Worm (Caenorhabditis elegans) whole organism, mixed stage, embryonic: ENCODE results near the gene K12H6.2.

Experiments
- ceh-39 ChIP-seq: fragments of 150-350 bp; optimal IDR thresholded peaks from 2 replicates; lab custom pipeline; 2014; ENCODE audit warnings: missing biosample characterization, missing genetic modification characterization
- elt-1 ChIP-seq: sonication (generic microtip); optimal IDR thresholded peaks from 2 replicates; lab custom pipeline; 2017; ENCODE audit warnings: missing genetic modification characterization, mild to moderate bottlenecking, missing compliant biosample characterization, antibody characterized with exemption, moderate library complexity, borderline replicate concordance; ENCODE audit not compliant: insufficient read depth
- elt-3 ChIP-seq: fragments of 150-350 bp; optimal IDR thresholded peaks from 2 replicates; lab custom pipeline; 2014; ENCODE audit warnings: missing biosample characterization, missing genetic modification characterization
- ham-2 ChIP-seq: fragments of 200-800 bp; sonication (Bioruptor generic); optimal IDR thresholded peaks from 2 replicates; lab custom pipeline; 2018; ENCODE audit warnings: mild to moderate bottlenecking, missing genetic modification characterization, missing compliant biosample characterization
- lin-13 ChIP-seq: fragments of 150-350 bp; optimal IDR thresholded peaks from 2 replicates; lab custom pipeline; 2014; ENCODE audit warnings: missing biosample characterization, missing genetic modification characterization
- nhr-237 ChIP-seq: fragments of 150-350 bp; optimal IDR thresholded peaks from 2 replicates; lab custom pipeline; 2014; ENCODE audit warnings: missing biosample characterization, missing genetic modification characterization
- sem-2 ChIP-seq: fragments of 200-800 bp; sonication (Bioruptor generic); optimal IDR thresholded peaks from 2 replicates; lab custom pipeline; 2018; ENCODE audit warnings: mild to moderate bottlenecking, missing genetic modification characterization, missing compliant biosample characterization
- snpc-4 ChIP-seq: fragments of 150-350 bp; optimal IDR thresholded peaks from 2 replicates; lab custom pipeline; 2014; ENCODE audit warnings: missing biosample characterization, missing genetic modification characterization
- sptf-1 ChIP-seq: sonication (generic microtip); optimal IDR thresholded peaks from 2 replicates; lab custom pipeline; 2017; ENCODE audit warnings: mild to moderate bottlenecking, missing genetic modification characterization, moderate library complexity, missing compliant biosample characterization
- unc-62 ChIP-seq: fragments of 150-350 bp; optimal IDR thresholded peaks from 2 replicates; lab custom pipeline; 2014; ENCODE audit warnings: missing biosample characterization, missing genetic modification reagents, missing genetic modification characterization
- zip-8 ChIP-seq: fragments of 150-350 bp; optimal IDR thresholded peaks from 2 replicates; lab custom pipeline; 2014; ENCODE audit warnings: missing biosample characterization, missing genetic modification characterization

DNA sequence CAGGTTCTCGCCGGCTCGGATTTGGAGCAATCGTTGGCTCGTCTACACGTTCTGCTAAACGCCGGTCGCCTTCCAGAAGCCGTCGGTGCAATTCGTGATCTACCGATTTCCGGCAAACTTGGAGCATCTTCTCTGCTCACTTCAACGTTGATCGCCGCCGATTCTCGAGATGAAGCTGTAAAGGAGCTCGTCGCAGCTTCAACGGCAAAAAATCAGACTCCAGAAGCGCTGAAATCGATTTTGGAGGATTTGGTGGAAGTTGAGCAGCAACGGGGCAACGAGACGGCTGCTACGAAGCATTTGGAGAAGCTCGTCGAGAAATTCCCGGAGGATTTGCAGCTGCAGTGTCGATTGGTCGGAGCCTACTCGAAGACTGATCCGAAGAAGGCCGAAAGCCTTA, 23.7 kb downstream of the K12H6.2 start:
- TF ChIP-seq ceh-39 (tag; lab: Kevin White, UChicago) (no peak), elt-3 (no peak), sptf-1 (tag; lab: Kevin White, UChicago) (no peak), nhr-237 (no peak), sem-2 (GFP tag; lab: Kevin White, UChicago) (no peak), snpc-4 (tag; lab: Kevin White, UChicago) (no peak), lin-13 (tag; lab: Kevin White, UChicago) (no peak), zip-8 (no peak), elt-1 (tag; lab: Kevin White, UChicago) (no peak), unc-62 (GFP tag; lab: Kevin White, UChicago) (no peak), ham-2 (no peak)
